Fruit fly (Drosophila melanogaster): ENCODE data around the gene Ets65A.

Gene Ets65A

dm6 chr3L:6054803-6055202 is 42.6 kb upstream of the Ets65A start, which contains the start of gene tant:
Gene tant (plus strand): TSS chr3L:6055136.
- TF ChIP-seq ey (GFP tag; optimal IDR thresholded peaks at IDR 0.05): no peak
- peak; percentile 5 for TF ChIP-seq h (GFP tag; optimal IDR thresholded peaks at IDR 0.05)
- peak; percentile 27 for TF ChIP-seq Hr83 (GFP tag; optimal IDR thresholded peaks at IDR 0.05; ENCODE audit: poor library complexity, severe bottlenecking)
- no peak for TF ChIP-seq Rel (GFP tag; optimal IDR thresholded peaks at IDR 0.05)
- TF ChIP-seq Rel (tag; optimal IDR thresholded peaks at IDR 0.05): peak; percentile 25
- peak; percentile 14 for TF ChIP-seq dmrt93B (GFP tag; optimal IDR thresholded peaks at IDR 0.05)
- TF ChIP-seq GATAd (GFP tag; optimal IDR thresholded peaks at IDR 0.05): no peak
- peak; percentile 46 for TF ChIP-seq Myc (optimal IDR thresholded peaks at IDR 0.05)

dm6 chr3L:6059062-6059708 is 38.2 kb upstream of the Ets65A start, which contains the start of gene CG6592:
Gene CG6592 (plus strand): TSS chr3L:6059658.
- TF ChIP-seq HLH106 (tag; optimal IDR thresholded peaks at IDR 0.05) (peak; percentile 22), brk (GFP tag; optimal IDR thresholded peaks at IDR 0.05) (no peak), usp (GFP tag; optimal IDR thresholded peaks at IDR 0.05) (no peak), CrebA (GFP tag; optimal IDR thresholded peaks at IDR 0.05; ENCODE audit: borderline replicate concordance) (no peak), GATAd (GFP tag; optimal IDR thresholded peaks at IDR 0.05) (no peak), woc (GFP tag; optimal IDR thresholded peaks at IDR 0.05) (no peak), Hr83 (GFP tag; optimal IDR thresholded peaks at IDR 0.05; ENCODE audit: poor library complexity, severe bottlenecking) (no peak), pan (optimal IDR thresholded peaks at IDR 0.05) (no peak), Jra (GFP tag; optimal IDR thresholded peaks at IDR 0.05) (no peak), br (GFP tag; optimal IDR thresholded peaks at IDR 0.05) (peak; percentile 4), OdsH (GFP tag; optimal IDR thresholded peaks at IDR 0.05) (no peak), Mio (GFP tag; optimal IDR thresholded peaks at IDR 0.05) (no peak), Dif (GFP tag; optimal IDR thresholded peaks at IDR 0.05; ENCODE audit: partially characterized antibody) (no peak), sage (GFP tag; optimal IDR thresholded peaks at IDR 0.05) (no peak), rgr (GFP tag; optimal IDR thresholded peaks at IDR 0.05) (peak; percentile 41), dmrt93B (GFP tag; optimal IDR thresholded peaks at IDR 0.05) (peak; percentile 15), Myc (optimal IDR thresholded peaks at IDR 0.05) (no peak), h (GFP tag; optimal IDR thresholded peaks at IDR 0.05) (no peak)

dm6 chr3L:6062860-6063607 is 34.4 kb upstream of the Ets65A start, which contains the start of gene CG10472:
Gene CG10472 (minus strand): TSS chr3L:6062910.
- TF ChIP-seq CrebA (GFP tag; optimal IDR thresholded peaks at IDR 0.05; ENCODE audit: borderline replicate concordance) (no peak), h (GFP tag; optimal IDR thresholded peaks at IDR 0.05) (no peak), Vsx2 (GFP tag; optimal IDR thresholded peaks at IDR 0.05; ENCODE audit: partially characterized antibody) (no peak), dsf (GFP tag; optimal IDR thresholded peaks at IDR 0.05; ENCODE audit: borderline replicate concordance) (no peak)

DNA sequence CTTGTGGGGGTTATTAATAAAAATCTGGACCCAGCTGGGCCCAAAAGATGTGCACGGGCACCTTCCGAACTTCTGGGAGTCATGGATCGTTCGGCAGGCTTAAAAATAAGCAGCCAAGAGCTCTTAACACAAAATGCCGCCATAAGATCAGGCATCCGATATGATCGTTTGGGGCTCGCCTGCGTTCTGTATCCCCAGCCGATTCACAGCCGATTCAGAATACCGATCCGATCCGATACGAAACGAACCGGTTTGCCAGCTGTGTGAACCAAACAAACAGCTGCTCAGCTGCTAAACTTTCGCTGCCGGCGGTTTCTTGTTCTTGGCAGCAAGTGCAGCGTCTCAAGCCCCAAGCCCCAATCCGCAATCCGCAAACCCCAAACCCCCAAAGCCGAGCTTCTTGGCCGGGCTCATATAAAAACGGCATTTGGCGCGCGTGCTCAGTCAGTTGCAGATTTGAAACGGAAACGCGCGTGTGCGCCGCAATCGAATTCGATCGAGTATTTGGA is 31.5 kb upstream of the Ets65A start, which contains the start of gene CG42269:
Gene CG42269, plus strand, starts transcription at position 416 of the 509 bp plus-strand sequence.
- no peak for TF ChIP-seq lola (GFP tag; optimal IDR thresholded peaks at IDR 0.05)
- no peak for TF ChIP-seq psq (GFP tag; optimal IDR thresholded peaks at IDR 0.05)
- no peak for TF ChIP-seq Myc (optimal IDR thresholded peaks at IDR 0.05)
- peak; percentile 0 for TF ChIP-seq Rel (GFP tag; optimal IDR thresholded peaks at IDR 0.05)
- TF ChIP-seq Rel (tag; optimal IDR thresholded peaks at IDR 0.05): no peak
- TF ChIP-seq h (GFP tag; optimal IDR thresholded peaks at IDR 0.05): peak; percentile 44

dm6 chr3L:6068178-6068577 is 29.2 kb upstream of the Ets65A start:
- TF ChIP-seq brk (GFP tag; optimal IDR thresholded peaks at IDR 0.05) (no peak), CrebA (GFP tag; optimal IDR thresholded peaks at IDR 0.05; ENCODE audit: borderline replicate concordance) (no peak), foxo (GFP tag; optimal IDR thresholded peaks at IDR 0.05) (no peak), Abd-B (GFP tag; optimal IDR thresholded peaks at IDR 0.05) (no peak), CG9705 (GFP tag; optimal IDR thresholded peaks at IDR 0.05) (no peak), dsf (GFP tag; optimal IDR thresholded peaks at IDR 0.05; ENCODE audit: borderline replicate concordance) (no peak), fru (GFP tag; optimal IDR thresholded peaks at IDR 0.05) (no peak), Sp1 (GFP tag; optimal IDR thresholded peaks at IDR 0.05) (no peak), pan (optimal IDR thresholded peaks at IDR 0.05) (no peak), sv (GFP tag; optimal IDR thresholded peaks at IDR 0.05) (no peak), Rel (GFP tag; optimal IDR thresholded peaks at IDR 0.05) (no peak), Rel (tag; optimal IDR thresholded peaks at IDR 0.05) (no peak)
